Fruit fly (Drosophila melanogaster) whole organism: Measurements from ENCODE around the gene Lrp4.

Experiments used
- CG8478 ChIP-seq: fragments of >200 bp; optimal IDR thresholded peaks from 2 replicates; lab custom pipeline; 2018; ENCODE audit warnings: inconsistent platforms
- Dll ChIP-seq: fragments of >200 bp; optimal IDR thresholded peaks from 2 replicates; lab custom pipeline; 2017
- EcR ChIP-seq, 2 experiments: fragments of >200 bp; optimal IDR thresholded peaks; 2 replicates each; lab custom pipeline; 2017; ENCODE audit warnings: missing biosample characterization in 2 of 2, missing genetic modification characterization in 2 of 2, missing genetic modification reagents in 2 of 2
- psq ChIP-seq: fragments of >200 bp; optimal IDR thresholded peaks from 2 replicates; lab custom pipeline; 2017
- usp ChIP-seq: fragments of >200 bp; optimal IDR thresholded peaks from 2 replicates; lab custom pipeline; 2017; ENCODE audit warnings: missing biosample characterization, missing genetic modification characterization, mixed read lengths

DNA sequence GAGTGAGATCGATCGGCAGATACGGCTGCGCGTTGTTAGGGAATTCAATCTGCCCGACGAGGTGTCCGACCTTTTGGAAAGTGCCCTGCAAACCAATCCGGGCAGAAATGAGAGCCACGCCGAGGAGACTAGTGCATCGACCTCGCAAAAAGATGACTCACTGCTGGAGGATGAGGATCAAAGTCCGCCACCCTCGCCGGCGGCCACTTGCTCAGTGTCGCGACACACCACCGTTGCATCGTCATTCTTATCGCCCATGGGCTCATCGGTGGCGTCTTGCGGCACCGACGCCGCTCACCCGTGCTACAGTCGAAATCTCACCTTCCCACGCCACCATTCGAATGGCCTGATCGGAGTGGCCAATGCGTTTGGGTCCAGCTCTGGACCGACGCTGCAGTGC lies 36.2 kb upstream of the Lrp4 start:
- TF ChIP-seq usp (GFP tag; lab: Kevin White, UChicago): no peak
- no peak for TF ChIP-seq Dll (lab: Kevin White, UChicago)
- TF ChIP-seq EcR (GFP tag; optimal IDR thresholded peaks at IDR 0.05; lab: Kevin White, UChicago): no peak
- no peak for TF ChIP-seq psq (lab: Kevin White, UChicago)
- no peak for TF ChIP-seq CG8478 (lab: Kevin White, UChicago)
